Comparison of ENCODE assay signal across 4 worm cellular contexts in genomic region chrII:5373275-5374047, ce11.
TF ChIP-seq lines count a peak whose summit lies in the region.

Gene agt-2 (minus strand): TSS chrII:5373827.
Gene F09E5.3 (plus strand): TSS chrII:5373997.

TF ChIP-seq in whole organism, L2 larva, 48 proteins besides CTCF, POLR2A, EP300 and RAD21 (continues in another document):
- TF ChIP-seq nhr-129 (tag; optimal IDR thresholded peaks at IDR 0.05; lab: Kevin White, UChicago) (peak; percentile 90), F13H6.1 (tag; optimal IDR thresholded peaks at IDR 0.05; lab: Kevin White, UChicago) (peak; percentile 92), egl-27 (tag; optimal IDR thresholded peaks at IDR 0.05; lab: Kevin White, UChicago) (peak; percentile 81), mdl-1 (tag; optimal IDR thresholded peaks at IDR 0.05; lab: Kevin White, UChicago) (peak in 1 of 2 experiments; percentile 54), lin-11 (tag; optimal IDR thresholded peaks at IDR 0.05; lab: Kevin White, UChicago) (peak; percentile 60), nhr-21 (tag; optimal IDR thresholded peaks at IDR 0.05; lab: Kevin White, UChicago) (peak; percentile 86), mbf-1 (tag; optimal IDR thresholded peaks at IDR 0.05; lab: Kevin White, UChicago) (no peak), ceh-16 (tag; optimal IDR thresholded peaks at IDR 0.05; lab: Kevin White, UChicago) (peak; percentile 86), sma-9 (GFP tag; optimal IDR thresholded peaks at IDR 0.05; lab: Kevin White, UChicago) (peak; percentile 95), sma-9 (tag; optimal IDR thresholded peaks at IDR 0.05; lab: Kevin White, UChicago) (no peak), R02D3.7 (tag; optimal IDR thresholded peaks at IDR 0.05; lab: Kevin White, UChicago) (peak; percentile 50), ceh-82 (tag; optimal IDR thresholded peaks at IDR 0.05; lab: Kevin White, UChicago) (peak; percentile 24), ztf-4 (tag; optimal IDR thresholded peaks at IDR 0.05; lab: Kevin White, UChicago) (peak; percentile 83), dmd-4 (tag; optimal IDR thresholded peaks at IDR 0.05; lab: Kevin White, UChicago) (no peak), skn-1 (tag; optimal IDR thresholded peaks at IDR 0.05; lab: Kevin White, UChicago) (peak; percentile 52), ztf-1 (GFP tag; conservative IDR thresholded peaks at IDR 0.05; lab: Robert Waterston, UW) (no peak), mab-5 (tag; optimal IDR thresholded peaks at IDR 0.05; lab: Kevin White, UChicago) (peak; percentile 94), unc-55 (GFP tag; optimal IDR thresholded peaks at IDR 0.05; lab: Kevin White, UChicago) (peak; percentile 94), aly-2 (tag; optimal IDR thresholded peaks at IDR 0.05; lab: Kevin White, UChicago) (no peak), unc-39 (tag; optimal IDR thresholded peaks at IDR 0.05; lab: Kevin White, UChicago) (no peak), ama-1 (optimal IDR thresholded peaks at IDR 0.05; lab: Kevin White, UChicago) (peak; percentile 71), fos-1 (tag; optimal IDR thresholded peaks at IDR 0.05; lab: Kevin White, UChicago) (peak; percentile 92), lin-13 (GFP tag; optimal IDR thresholded peaks at IDR 0.05; lab: Kevin White, UChicago) (peak; percentile 92)

TF ChIP-seq in whole organism, L4 larva, 104 proteins besides CTCF, POLR2A, EP300 and RAD21 (continues in another document):
- TF ChIP-seq aha-1 (tag; lab: Kevin White, UChicago) (peak; percentile 86), saeg-2 (GFP tag; IDR thresholded peaks at IDR 0.05; lab: Robert Waterston, UW) (no peak), duxl-1 (tag; optimal IDR thresholded peaks at IDR 0.05; lab: Kevin White, UChicago; ENCODE audit: poor library complexity) (peak; percentile 58), nhr-41 (GFP tag; IDR thresholded peaks at IDR 0.05; lab: Robert Waterston, UW) (no peak), T26A8.4 (GFP tag; IDR thresholded peaks at IDR 0.05; lab: Robert Waterston, UW) (peak; percentile 90), zag-1 (tag; optimal IDR thresholded peaks at IDR 0.05; lab: Kevin White, UChicago) (no peak), ztf-11 (tag; optimal IDR thresholded peaks at IDR 0.05; lab: Kevin White, UChicago) (no peak), php-3 (GFP tag; IDR thresholded peaks at IDR 0.05; lab: Robert Waterston, UW) (no peak), mxl-3 (GFP tag; optimal IDR thresholded peaks at IDR 0.05; lab: Kevin White, UChicago) (peak; percentile 62), dpl-1 (GFP tag; optimal IDR thresholded peaks at IDR 0.05; lab: Kevin White, UChicago) (peak; percentile 87), daf-8 (GFP tag; IDR thresholded peaks at IDR 0.05; lab: Robert Waterston, UW) (no peak), nhr-11 (tag; optimal IDR thresholded peaks at IDR 0.05; lab: Kevin White, UChicago) (peak; percentile 89), jun-1 (tag; optimal IDR thresholded peaks at IDR 0.05; lab: Kevin White, UChicago) (no peak), rbr-2 (tag; optimal IDR thresholded peaks at IDR 0.05; lab: Kevin White, UChicago) (peak; percentile 89), nhr-42 (GFP tag; IDR thresholded peaks at IDR 0.05; lab: Robert Waterston, UW) (0 out of 2 replicates have a peak, but pooled peaks have one; percentile 17), zfp-2 (tag; optimal IDR thresholded peaks at IDR 0.05; lab: Kevin White, UChicago) (peak; percentile 23), arid-1 (GFP tag; conservative IDR thresholded peaks at IDR 0.05; lab: Robert Waterston, UW) (peak; percentile 54; the same call in 1 of the 2 replicates), daf-12 (tag; optimal IDR thresholded peaks at IDR 0.05; lab: Kevin White, UChicago) (no peak), nhr-111 (GFP tag; optimal IDR thresholded peaks at IDR 0.05; lab: Kevin White, UChicago) (no peak), fos-1 (tag; optimal IDR thresholded peaks at IDR 0.05; lab: Kevin White, UChicago) (no peak), lin-1 (GFP tag; IDR thresholded peaks at IDR 0.05; lab: Robert Waterston, UW) (no peak), egl-27 (tag; optimal IDR thresholded peaks at IDR 0.05; lab: Kevin White, UChicago) (no peak), lin-29 (GFP tag; IDR thresholded peaks at IDR 0.05; lab: Robert Waterston, UW) (peak; percentile 51; the same call in 1 of the 2 replicates), skn-1 (tag; optimal IDR thresholded peaks at IDR 0.05; lab: Kevin White, UChicago) (no peak)

TF ChIP-seq in whole organism, late embryonic, 69 proteins besides CTCF, POLR2A, EP300 and RAD21 (continues in another document):
- TF ChIP-seq ceh-19 (GFP tag; optimal IDR thresholded peaks at IDR 0.05; lab: Kevin White, UChicago) (no peak), Y22D7AL.16 (tag; optimal IDR thresholded peaks at IDR 0.05; lab: Kevin White, UChicago) (peak; percentile 1), elt-4 (tag; optimal IDR thresholded peaks at IDR 0.05; lab: Kevin White, UChicago) (no peak), tbx-7 (tag; optimal IDR thresholded peaks at IDR 0.05; lab: Kevin White, UChicago) (no peak), elt-2 (tag; optimal IDR thresholded peaks at IDR 0.05; lab: Kevin White, UChicago) (peak; percentile 97), ceh-48 (tag; optimal IDR thresholded peaks at IDR 0.05; lab: Kevin White, UChicago) (peak; percentile 40), dve-1 (tag; optimal IDR thresholded peaks at IDR 0.05; lab: Kevin White, UChicago) (peak; percentile 68), K02D7.2 (tag; optimal IDR thresholded peaks at IDR 0.05; lab: Kevin White, UChicago) (no peak), C08G9.2 (tag; optimal IDR thresholded peaks at IDR 0.05; lab: Kevin White, UChicago) (no peak), pha-2 (tag; optimal IDR thresholded peaks at IDR 0.05; lab: Kevin White, UChicago) (no peak), sox-2 (GFP tag; IDR thresholded peaks at IDR 0.05; lab: Robert Waterston, UW) (no peak), nhr-232 (tag; optimal IDR thresholded peaks at IDR 0.05; lab: Kevin White, UChicago) (no peak), lim-6 (tag; optimal IDR thresholded peaks at IDR 0.05; lab: Kevin White, UChicago) (no peak), ceh-9 (tag; optimal IDR thresholded peaks at IDR 0.05; lab: Kevin White, UChicago) (no peak), che-1 (tag; optimal IDR thresholded peaks at IDR 0.05; lab: Kevin White, UChicago) (no peak), ceh-34 (tag; optimal IDR thresholded peaks at IDR 0.05; lab: Kevin White, UChicago) (peak; percentile 57), npax-4 (tag; optimal IDR thresholded peaks at IDR 0.05; lab: Kevin White, UChicago) (no peak), ceh-31 (tag; optimal IDR thresholded peaks at IDR 0.05; lab: Kevin White, UChicago) (peak; percentile 42), T23F11.4 (GFP tag; optimal IDR thresholded peaks at IDR 0.05; lab: Kevin White, UChicago) (no peak), hlh-6 (tag; optimal IDR thresholded peaks at IDR 0.05; lab: Kevin White, UChicago) (no peak), nfya-1 (tag; optimal IDR thresholded peaks at IDR 0.05; lab: Kevin White, UChicago) (peak; percentile 81), hlh-30 (tag; optimal IDR thresholded peaks at IDR 0.05; lab: Kevin White, UChicago; ENCODE audit: insufficient read depth) (peak; percentile 42), nhr-11 (tag; optimal IDR thresholded peaks at IDR 0.05; lab: Kevin White, UChicago) (no peak), unc-3 (GFP tag; conservative IDR thresholded peaks at IDR 0.05; lab: Robert Waterston, UW) (no peak), unc-3 (tag; optimal IDR thresholded peaks at IDR 0.05; lab: Kevin White, UChicago) (no peak), ceh-18 (tag; optimal IDR thresholded peaks at IDR 0.05; lab: Kevin White, UChicago) (peak; percentile 56), fkh-6 (tag; optimal IDR thresholded peaks at IDR 0.05; lab: Kevin White, UChicago) (no peak)

TF ChIP-seq in whole organism, mixed stage, embryonic, 35 proteins besides CTCF, POLR2A, EP300 and RAD21 (continues in another document):
- TF ChIP-seq lin-32 (GFP tag; optimal IDR thresholded peaks at IDR 0.05; lab: Kevin White, UChicago) = no peak
- TF ChIP-seq sem-2 (GFP tag; optimal IDR thresholded peaks at IDR 0.05; lab: Kevin White, UChicago) = no peak
- peak; percentile 53 for TF ChIP-seq ztf-11 (tag; optimal IDR thresholded peaks at IDR 0.05; lab: Kevin White, UChicago)
- TF ChIP-seq tbx-8 (GFP tag; optimal IDR thresholded peaks at IDR 0.05; lab: Kevin White, UChicago) = no peak
- TF ChIP-seq lin-13 (tag; optimal IDR thresholded peaks at IDR 0.05; lab: Kevin White, UChicago) = peak; percentile 90
- no peak for TF ChIP-seq ceh-43 (GFP tag; optimal IDR thresholded peaks at IDR 0.05; lab: Kevin White, UChicago)
- no peak for TF ChIP-seq mab-5 (tag; optimal IDR thresholded peaks at IDR 0.05; lab: Kevin White, UChicago)
- no peak for TF ChIP-seq elt-1 (tag; optimal IDR thresholded peaks at IDR 0.05; lab: Kevin White, UChicago; ENCODE audit: borderline replicate concordance, insufficient read depth)
- no peak for TF ChIP-seq nhr-12 (tag; optimal IDR thresholded peaks at IDR 0.05; lab: Kevin White, UChicago)
- no peak for TF ChIP-seq unc-39 (tag; optimal IDR thresholded peaks at IDR 0.05; lab: Kevin White, UChicago)
- TF ChIP-seq M03D4.4 (tag; optimal IDR thresholded peaks at IDR 0.05; lab: Kevin White, UChicago) = peak; percentile 9
- TF ChIP-seq mls-2 (tag; optimal IDR thresholded peaks at IDR 0.05; lab: Kevin White, UChicago) = peak; percentile 17
- peak; percentile 71 for TF ChIP-seq sptf-1 (tag; optimal IDR thresholded peaks at IDR 0.05; lab: Kevin White, UChicago)
- TF ChIP-seq ham-2 (GFP tag; optimal IDR thresholded peaks at IDR 0.05; lab: Kevin White, UChicago) = no peak
- TF ChIP-seq ceh-39 (tag; optimal IDR thresholded peaks at IDR 0.05; lab: Kevin White, UChicago) = peak; percentile 68
- peak; percentile 13 for TF ChIP-seq nhr-2 (tag; optimal IDR thresholded peaks at IDR 0.05; lab: Kevin White, UChicago)
- peak; percentile 47 for TF ChIP-seq ceh-83 (GFP tag; optimal IDR thresholded peaks at IDR 0.05; lab: Kevin White, UChicago)
- no peak for TF ChIP-seq bed-3 (GFP tag; optimal IDR thresholded peaks at IDR 0.05; lab: Kevin White, UChicago)
- TF ChIP-seq snpc-4 (tag; optimal IDR thresholded peaks at IDR 0.05; lab: Kevin White, UChicago) = no peak
- no peak for TF ChIP-seq zip-8 (tag; optimal IDR thresholded peaks at IDR 0.05; lab: Kevin White, UChicago)
- peak; percentile 26 for TF ChIP-seq unc-62 (GFP tag; optimal IDR thresholded peaks at IDR 0.05; lab: Kevin White, UChicago)
- TF ChIP-seq nhr-237 (tag; optimal IDR thresholded peaks at IDR 0.05; lab: Kevin White, UChicago) = peak; percentile 77
- TF ChIP-seq lsy-2 (tag; optimal IDR thresholded peaks at IDR 0.05; lab: Kevin White, UChicago) = peak; percentile 89
- TF ChIP-seq elt-3 (tag; optimal IDR thresholded peaks at IDR 0.05; lab: Kevin White, UChicago) = no peak
- TF ChIP-seq hlh-1 (tag; optimal IDR thresholded peaks at IDR 0.05; lab: Kevin White, UChicago) = peak; percentile 37
- peak; percentile 53 for TF ChIP-seq drap-1 (GFP tag; optimal IDR thresholded peaks at IDR 0.05; lab: Kevin White, UChicago)
- TF ChIP-seq blmp-1 (tag; optimal IDR thresholded peaks at IDR 0.05; lab: Kevin White, UChicago) = peak; percentile 3
- peak; percentile 95 for TF ChIP-seq pha-4 (tag; optimal IDR thresholded peaks at IDR 0.05; lab: Kevin White, UChicago)
- TF ChIP-seq ces-1 (GFP tag; optimal IDR thresholded peaks at IDR 0.05; lab: Kevin White, UChicago) = peak; percentile 74
- peak; percentile 90 for TF ChIP-seq mep-1 (tag; optimal IDR thresholded peaks at IDR 0.05; lab: Kevin White, UChicago)
